Worm (Caenorhabditis elegans): ENCODE measurements around the gene tbcc-1.

Gene tbcc-1

ce11 chrIII:2780793-2781192, 7.4 kb upstream of the tbcc-1 start, which contains the start of gene Y71H2AM.6 (continued):
- TF ChIP-seq ceh-44 (GFP tag; IDR thresholded peaks at IDR 0.05) (no peak), egl-43 (GFP tag; IDR thresholded peaks at IDR 0.05) (no peak), nhr-237 (tag; optimal IDR thresholded peaks at IDR 0.05) (no peak), mep-1 (tag; optimal IDR thresholded peaks at IDR 0.05) (peak; percentile 28), hlh-11 (tag; optimal IDR thresholded peaks at IDR 0.05) (peak; percentile 3), ctbp-1 (GFP tag; IDR thresholded peaks at IDR 0.05) (no peak), F49E8.2 (tag; optimal IDR thresholded peaks at IDR 0.05; ENCODE audit: borderline replicate concordance) (no peak), lin-29 (GFP tag; IDR thresholded peaks at IDR 0.05) (no peak), hmg-1.1 (GFP tag; IDR thresholded peaks at IDR 0.05) (0 out of 2 replicates have a peak, but pooled peaks have one; percentile 27), spr-1 (tag; optimal IDR thresholded peaks at IDR 0.05) (no peak), T20F7.1 (GFP tag; optimal IDR thresholded peaks at IDR 0.05) (no peak), ceh-32 (tag; optimal IDR thresholded peaks at IDR 0.05; ENCODE audit: poor library complexity) (no peak), vab-7 (GFP tag; IDR thresholded peaks at IDR 0.05) (no peak), tra-1 (GFP tag; IDR thresholded peaks at IDR 0.05) (no peak), lin-15B (tag; optimal IDR thresholded peaks at IDR 0.05) (no peak), skn-1 (tag; optimal IDR thresholded peaks at IDR 0.05) (no peak), zfp-3 (GFP tag; conservative IDR thresholded peaks at IDR 0.05) (no peak), pha-4 (GFP tag; IDR thresholded peaks at IDR 0.05) (no peak), pha-4 (tag; optimal IDR thresholded peaks at IDR 0.05) (peak; percentile 79), fkh-10 (GFP tag; optimal IDR thresholded peaks at IDR 0.05) (peak; percentile 18)

ce11 chrIII:2781833-2782232, 6.4 kb upstream of the tbcc-1 start:
- TF ChIP-seq aha-1 (tag) (peak; percentile 43), nhr-111 (GFP tag; optimal IDR thresholded peaks at IDR 0.05) (no peak), daf-8 (GFP tag; IDR thresholded peaks at IDR 0.05) (no peak), tag-97 (GFP tag; IDR thresholded peaks at IDR 0.05) (no peak), hmg-1.1 (GFP tag; IDR thresholded peaks at IDR 0.05) (no peak), Y48G9A.11 (GFP tag; IDR thresholded peaks at IDR 0.05) (0 out of 2 replicates have a peak, but pooled peaks have one; percentile 19), ztf-11 (tag; optimal IDR thresholded peaks at IDR 0.05) (no peak), mes-2 (tag; optimal IDR thresholded peaks at IDR 0.05; ENCODE audit: poor library complexity, severe bottlenecking) (no peak)

ce11 chrIII:2785840-2786239, 2.4 kb upstream of the tbcc-1 start, which contains the start of gene Y71H2AM.20:
TSS of gene Y71H2AM.20 (minus strand) at chrIII:2785948.
- TF ChIP-seq nhr-42 (GFP tag; IDR thresholded peaks at IDR 0.05) (peak; percentile 85), D1046.2 (GFP tag; IDR thresholded peaks at IDR 0.05) (peak; percentile 69; the same call in 1 of the 2 replicates), mdt-29 (GFP tag; IDR thresholded peaks at IDR 0.05) (peak; percentile 55), nhr-77 (tag; optimal IDR thresholded peaks at IDR 0.05) (peak; percentile 98), Y105C5A.15 (GFP tag; IDR thresholded peaks at IDR 0.05) (no peak), set-16 (GFP tag; IDR thresholded peaks at IDR 0.05) (no peak), zip-11 (GFP tag; IDR thresholded peaks at IDR 0.05) (no peak), madf-9 (GFP tag; conservative IDR thresholded peaks at IDR 0.05) (peak; percentile 81), ZK337.2 (GFP tag; IDR thresholded peaks at IDR 0.05) (no peak), lin-1 (GFP tag; IDR thresholded peaks at IDR 0.05) (peak; percentile 29; the same call in 1 of the 2 replicates), spr-3 (GFP tag; optimal IDR thresholded peaks at IDR 0.05) (peak; percentile 26), unc-62 (GFP tag; optimal IDR thresholded peaks at IDR 0.05 in 1 of 2) (peak in 1 of 2 experiments; percentile 97), unc-62 (tag; optimal IDR thresholded peaks at IDR 0.05) (no peak), ceh-62 (tag; optimal IDR thresholded peaks at IDR 0.05) (no peak), Y75B8A.6 (GFP tag; IDR thresholded peaks at IDR 0.05) (peak; percentile 61; the same call in 1 of the 2 replicates), nhr-48 (tag; optimal IDR thresholded peaks at IDR 0.05) (peak; percentile 52), nhr-41 (GFP tag; IDR thresholded peaks at IDR 0.05) (no peak), R02D3.7 (tag; optimal IDR thresholded peaks at IDR 0.05) (peak; percentile 40), T20F7.1 (GFP tag; optimal IDR thresholded peaks at IDR 0.05) (peak; percentile 91), lin-13 (GFP tag; optimal IDR thresholded peaks at IDR 0.05) (peak; percentile 98), mdl-1 (tag; optimal IDR thresholded peaks at IDR 0.05) (peak in 1 of 2 experiments; percentile 79), ztf-11 (tag; optimal IDR thresholded peaks at IDR 0.05) (no peak), tag-97 (GFP tag; IDR thresholded peaks at IDR 0.05) (no peak), nhr-10 (tag; optimal IDR thresholded peaks at IDR 0.05) (peak; percentile 77), zag-1 (tag; optimal IDR thresholded peaks at IDR 0.05) (no peak), mxl-3 (GFP tag; optimal IDR thresholded peaks at IDR 0.05) (peak; percentile 69), F49E8.2 (tag; optimal IDR thresholded peaks at IDR 0.05; ENCODE audit: borderline replicate concordance) (peak; percentile 76)

Data from whole organism, L4 larva.